Worm (Caenorhabditis elegans): Measurements from ENCODE around the gene mkk-4.

DNA sequence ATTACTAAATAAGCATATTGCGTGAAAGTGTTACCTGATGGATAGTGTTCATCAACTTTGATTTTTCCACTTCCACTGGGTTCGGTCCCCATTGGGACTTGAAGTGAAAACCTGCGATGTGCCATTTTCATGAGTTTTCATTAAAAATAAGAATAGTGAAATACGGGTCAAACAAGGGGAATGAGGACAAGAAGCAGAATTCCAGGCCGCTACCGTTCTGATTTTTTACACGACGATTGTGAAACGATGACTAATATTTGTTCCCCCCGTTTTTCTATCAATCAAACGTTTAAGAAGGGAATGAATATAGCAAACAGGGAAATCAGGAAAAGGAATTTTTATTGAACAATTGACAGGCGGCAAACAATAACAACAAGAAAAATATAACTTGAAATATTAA is 42.0 kb downstream of the mkk-4 start, which contains the start of gene mlck-1:
- no peak for TF ChIP-seq flt-1 (GFP tag; IDR thresholded peaks at IDR 0.05)
- no peak for TF ChIP-seq tra-4 (tag; optimal IDR thresholded peaks at IDR 0.05)
- TF ChIP-seq hmbx-1 (tag; optimal IDR thresholded peaks at IDR 0.05): no peak
- no peak for TF ChIP-seq aly-1 (tag; optimal IDR thresholded peaks at IDR 0.05)
- no peak for TF ChIP-seq scrt-1 (GFP tag; IDR thresholded peaks at IDR 0.05)
- no peak for TF ChIP-seq pes-1 (GFP tag; IDR thresholded peaks at IDR 0.05)
- TF ChIP-seq ama-1 (optimal IDR thresholded peaks at IDR 0.05): no peak
- TF ChIP-seq hnd-1 (tag; optimal IDR thresholded peaks at IDR 0.05): no peak
- no peak for TF ChIP-seq B0310.2 (tag; optimal IDR thresholded peaks at IDR 0.05)
- TF ChIP-seq tbx-11 (GFP tag; IDR thresholded peaks at IDR 0.05): no peak
- TF ChIP-seq ceh-13 (GFP tag; optimal IDR thresholded peaks at IDR 0.05): no peak

All from whole organism, early embryonic.